Fruit fly (Drosophila melanogaster) whole organism, wandering third instar larva: ENCODE results near the gene CG5961.

ENCODE experiments used
- CrebA ChIP-seq: fragments of 200-800 bp; sonication (Bioruptor generic); optimal IDR thresholded peaks from 2 replicates; lab custom pipeline; 2016; ENCODE audit warnings: missing biosample characterization, mild to moderate bottlenecking, missing genetic modification characterization, borderline replicate concordance
- Jra ChIP-seq: sonication (Bioruptor generic); optimal IDR thresholded peaks from 2 replicates; lab custom pipeline; 2016; ENCODE audit warnings: missing biosample characterization, missing genetic modification characterization
- Vsx2 ChIP-seq: fragments of 200-300, 225-300 bp; sonication (Bioruptor generic); optimal IDR thresholded peaks from 2 replicates; lab custom pipeline; 2018; ENCODE audit warnings: missing biosample characterization, missing genetic modification characterization; ENCODE audit not compliant: partially characterized antibody
- br ChIP-seq: fragments of 200-800 bp; sonication (Bioruptor generic); optimal IDR thresholded peaks from 2 replicates; lab custom pipeline; 2016; ENCODE audit warnings: missing biosample characterization, missing genetic modification characterization
- fru ChIP-seq: fragments of 200-800 bp; sonication (Bioruptor generic); optimal IDR thresholded peaks from 3 replicates; lab custom pipeline; 2016; ENCODE audit warnings: missing biosample characterization, mild to moderate bottlenecking, missing genetic modification characterization
- h ChIP-seq: fragments of 200-800 bp; sonication (Bioruptor generic); optimal IDR thresholded peaks from 3 replicates; lab custom pipeline; 2016; ENCODE audit warnings: missing biosample characterization, mild to moderate bottlenecking, missing genetic modification characterization
- lola ChIP-seq: fragments of >200 bp; optimal IDR thresholded peaks from 2 replicates; lab custom pipeline; 2017; ENCODE audit warnings: missing biosample characterization, missing genetic modification characterization
- usp ChIP-seq: fragments of >200 bp; optimal IDR thresholded peaks from 2 replicates; lab custom pipeline; 2017; ENCODE audit warnings: missing biosample characterization, missing genetic modification characterization

DNA sequence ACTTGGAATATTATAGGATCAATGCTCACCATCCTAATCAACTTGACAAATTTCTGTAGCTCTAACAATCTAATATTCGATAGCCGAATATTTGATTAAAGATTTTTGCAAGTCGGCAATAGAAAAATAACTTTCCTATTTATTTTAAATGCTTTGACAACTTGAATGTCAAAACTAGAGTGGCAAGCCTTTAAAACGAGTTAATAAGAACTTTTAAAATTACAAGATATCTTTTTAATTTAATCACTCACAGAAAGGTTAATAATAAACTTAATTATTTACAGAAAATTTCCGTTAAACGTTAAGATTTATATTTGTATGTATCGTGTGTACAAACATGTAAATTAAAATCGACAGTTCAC, 21.1 kb downstream of the CG5961 start, which contains the start of the genes CG17207 and CG46427:
- TF ChIP-seq h (GFP tag; lab: Kevin White, UChicago) (no peak), fru (GFP tag; lab: Kevin White, UChicago) (no peak), br (no peak), usp (no peak), Jra (no peak), CrebA (GFP tag; lab: Kevin White, UChicago) (no peak), Vsx2 (GFP tag; lab: Kevin White, UChicago) (no peak), lola (GFP tag; lab: Kevin White, UChicago) (no peak)
